Fruit fly (Drosophila melanogaster): Measurements from ENCODE around the gene Vha13.

The Vha13 gene

dm6 chr3R:19609925-19610324 lies 34.3 kb downstream of the Vha13 start, which contains the start of gene CG17752:
Gene CG17752 (plus strand): TSS chr3R:19610225.
- no peak for TF ChIP-seq CTCF (optimal IDR thresholded peaks at IDR 0.05)
- no peak for TF ChIP-seq CG8478 (optimal IDR thresholded peaks at IDR 0.05)

- TF ChIP-seq CG8478 (optimal IDR thresholded peaks at IDR 0.05), result no peak
- TF ChIP-seq CTCF (optimal IDR thresholded peaks at IDR 0.05), result no peak
Measured at dm6 chr3R:19606954-19607353, 37.2 kb downstream of the Vha13 start, which contains the start of gene CG17751. Gene CG17751 (plus strand): TSS chr3R:19607254.

- TF ChIP-seq CTCF (optimal IDR thresholded peaks at IDR 0.05) (no peak), CG8478 (optimal IDR thresholded peaks at IDR 0.05) (no peak)
Measured at dm6 chr3R:19602996-19603395, 41.2 kb downstream of the Vha13 start, which contains the start of gene CG7342. Gene CG7342 (plus strand): TSS chr3R:19603375.

- TF ChIP-seq CTCF (optimal IDR thresholded peaks at IDR 0.05) (no peak), CG8478 (optimal IDR thresholded peaks at IDR 0.05) (no peak)
Measured at dm6 chr3R:19600335-19600734, 43.9 kb downstream of the Vha13 start, which contains the start of gene CG7333. Gene CG7333 (plus strand): TSS chr3R:19600635.

dm6 chr3R:19598855-19599254 lies 45.3 kb downstream of the Vha13 start, which contains the start of gene Cpr92A:
Gene Cpr92A (minus strand): TSS chr3R:19598955.
- no peak for TF ChIP-seq CG8478 (optimal IDR thresholded peaks at IDR 0.05)
- TF ChIP-seq CTCF (optimal IDR thresholded peaks at IDR 0.05), result no peak

Measured in S2 (cell line).